Worm (Caenorhabditis elegans) whole organism, young adult: ENCODE results near the gene erh-2.

ENCODE experiments used
- D2030.7 ChIP-seq: fragments of 200-800 bp; sonication (Bioruptor generic); IDR thresholded peaks from 2 replicates; pipeline ENCODE4 v1.3.6; 2022; ENCODE audit warnings: missing genetic modification reagents, missing genetic modification characterization, missing compliant biosample characterization
- F55B11.4 ChIP-seq: sonication (generic microtip); optimal IDR thresholded peaks from 2 replicates; lab custom pipeline; 2016; ENCODE audit warnings: missing compliant biosample characterization, missing genetic modification characterization, borderline replicate concordance; ENCODE audit not compliant: insufficient read depth
- F57A8.1 ChIP-seq: fragments of 200-800 bp; sonication (Bioruptor generic); optimal IDR thresholded peaks from 2 replicates; lab custom pipeline; 2018; ENCODE audit warnings: mild to moderate bottlenecking, missing genetic modification characterization, moderate library complexity, missing compliant biosample characterization
- ZK185.1 ChIP-seq: sonication (generic microtip); optimal IDR thresholded peaks from 2 replicates; lab custom pipeline; 2016; ENCODE audit warnings: mild to moderate bottlenecking, missing genetic modification characterization, missing compliant biosample characterization; ENCODE audit not compliant: poor library complexity, severe bottlenecking
- ccch-3 ChIP-seq: fragments of 200-800 bp; sonication (Bioruptor generic); optimal IDR thresholded peaks from 2 replicates; lab custom pipeline; 2018; ENCODE audit warnings: mild to moderate bottlenecking, missing genetic modification characterization, missing compliant biosample characterization
- cebp-1 ChIP-seq, 2 experiments: fragments of 200-800 bp in 1 of 2; sonication (Bioruptor generic) in 1 of 2; sonication (generic microtip) in 1 of 2; IDR thresholded peaks in 1 of 2; optimal IDR thresholded peaks in 1 of 2; 2 replicates each; pipeline versions ENCODE4 v1.3.6 to Lab custom; 2017 to 2022; ENCODE audit warnings: missing compliant biosample characterization in 2 of 2, missing genetic modification characterization in 2 of 2, mild to moderate bottlenecking in 1 of 2, missing genetic modification reagents in 1 of 2, moderate library complexity in 1 of 2
- ceh-27 ChIP-seq: fragments of 200-800 bp; sonication (Bioruptor generic); optimal IDR thresholded peaks from 2 replicates; lab custom pipeline; 2018; ENCODE audit warnings: mild to moderate bottlenecking, missing genetic modification characterization, moderate library complexity, missing compliant biosample characterization
- ceh-40 ChIP-seq: fragments of 200-800 bp; sonication (Bioruptor generic); IDR thresholded peaks from 2 replicates; pipeline ENCODE4 v1.3.6; 2022; ENCODE audit warnings: missing genetic modification characterization, missing compliant biosample characterization
- ceh-79 ChIP-seq: sonication (generic microtip); optimal IDR thresholded peaks from 2 replicates; lab custom pipeline; 2017; ENCODE audit warnings: mild to moderate bottlenecking, missing genetic modification characterization, missing compliant biosample characterization
- ceh-91 ChIP-seq: fragments of 200-800 bp; sonication (Bioruptor generic); IDR thresholded peaks from 2 replicates; pipeline ENCODE4 v1.3.6; 2022; ENCODE audit warnings: missing genetic modification reagents, missing genetic modification characterization, missing compliant biosample characterization
- gei-17 ChIP-seq: fragments of 200-800 bp; sonication (Bioruptor generic); optimal IDR thresholded peaks from 2 replicates; lab custom pipeline; 2018; ENCODE audit warnings: mild to moderate bottlenecking, missing genetic modification characterization, missing compliant biosample characterization
- him-1 ChIP-seq: sonication (generic microtip); optimal IDR thresholded peaks from 2 replicates; lab custom pipeline; 2016; ENCODE audit warnings: missing genotype, missing genetic modification reagents, missing genetic modification characterization, missing compliant biosample characterization
- hsf-1 ChIP-seq: fragments of 200-800 bp; sonication (Bioruptor generic); IDR thresholded peaks from 2 replicates; pipeline ENCODE4 v1.3.6; 2022; ENCODE audit warnings: missing genetic modification reagents, missing genetic modification characterization, missing compliant biosample characterization
- lsy-27 ChIP-seq: sonication (generic microtip); optimal IDR thresholded peaks from 2 replicates; lab custom pipeline; 2017; ENCODE audit warnings: missing genetic modification characterization, mild to moderate bottlenecking, missing compliant biosample characterization, antibody characterized with exemption, missing genotype, borderline replicate concordance; ENCODE audit not compliant: insufficient read depth
- mxl-1 ChIP-seq: sonication (generic microtip); optimal IDR thresholded peaks from 2 replicates; lab custom pipeline; 2016; ENCODE audit warnings: missing genetic modification characterization, missing compliant biosample characterization
- nfya-1 ChIP-seq: sonication (generic microtip); optimal IDR thresholded peaks from 2 replicates; lab custom pipeline; 2017; ENCODE audit warnings: antibody characterized with exemption, missing compliant biosample characterization, missing genetic modification characterization, borderline replicate concordance; ENCODE audit not compliant: insufficient read depth
- nfya-2 ChIP-seq: fragments of 200-800 bp; sonication (Bioruptor generic); IDR thresholded peaks from 2 replicates; pipeline ENCODE4 v1.3.6; 2022; ENCODE audit warnings: missing genetic modification reagents, missing genetic modification characterization, missing compliant biosample characterization
- nhr-80 ChIP-seq: sonication (generic microtip); optimal IDR thresholded peaks from 2 replicates; lab custom pipeline; 2016; ENCODE audit warnings: missing genetic modification characterization, missing compliant biosample characterization
- pha-4 ChIP-seq: fragments of 150-350 bp; sonication (generic microtip); optimal IDR thresholded peaks from 2 replicates; lab custom pipeline; 2014; ENCODE audit warnings: missing biosample characterization, missing genetic modification reagents, missing genetic modification characterization
- rec-8 ChIP-seq, 2 experiments: sonication (generic microtip); optimal IDR thresholded peaks; 2 replicates each; lab custom pipeline; 2016; ENCODE audit warnings: mild to moderate bottlenecking in 2 of 2, missing genetic modification characterization in 2 of 2, missing genetic modification reagents in 2 of 2, missing genotype in 2 of 2, missing biosample characterization in 1 of 2, missing compliant biosample characterization in 1 of 2, moderate library complexity in 1 of 2
- repo-1 ChIP-seq: sonication (generic microtip); optimal IDR thresholded peaks from 2 replicates; lab custom pipeline; 2017; ENCODE audit warnings: mild to moderate bottlenecking, missing genetic modification characterization, missing compliant biosample characterization
- sea-2 ChIP-seq: fragments of 200-800 bp; sonication (Bioruptor generic); IDR thresholded peaks from 2 replicates; pipeline ENCODE4 v1.3.6; 2022; ENCODE audit warnings: missing genetic modification characterization, missing compliant biosample characterization
- snpc-3.4 ChIP-seq: sonication (generic microtip); optimal IDR thresholded peaks from 2 replicates; lab custom pipeline; 2017; ENCODE audit warnings: missing genetic modification characterization, mild to moderate bottlenecking, missing compliant biosample characterization, antibody characterized with exemption, moderate library complexity, missing genotype, missing genetic modification reagents
- tbp1 ChIP-seq: fragments of 200-800 bp; sonication (Bioruptor generic); optimal IDR thresholded peaks from 2 replicates; lab custom pipeline; 2018; ENCODE audit warnings: mild to moderate bottlenecking, missing genetic modification characterization, missing compliant biosample characterization
- unc-130 ChIP-seq: sonication (generic microtip); optimal IDR thresholded peaks from 2 replicates; lab custom pipeline; 2016; ENCODE audit warnings: missing genetic modification reagents, missing genetic modification characterization, missing compliant biosample characterization

Gene erh-2

ce11 chrIII:4628165-4628564 lies 35.1 kb downstream of the erh-2 start, which contains the start of gene clec-151:
TSS of gene clec-151 (plus strand) at chrIII:4628465.
- no peak for TF ChIP-seq cebp-1 (GFP tag; IDR thresholded peaks at IDR 0.05; lab: Robert Waterston, UW)
- TF ChIP-seq cebp-1 (tag; optimal IDR thresholded peaks at IDR 0.05; lab: Kevin White, UChicago), result no peak
- no peak for TF ChIP-seq ceh-91 (GFP tag; lab: Robert Waterston, UW)
- TF ChIP-seq ceh-27 (GFP tag; lab: Kevin White, UChicago), result no peak
- TF ChIP-seq ZK185.1, result no peak
- no peak for TF ChIP-seq mxl-1
- no peak for TF ChIP-seq pha-4 (tag; lab: Kevin White, UChicago)
- TF ChIP-seq F57A8.1 (GFP tag; lab: Kevin White, UChicago), result no peak
- TF ChIP-seq lsy-27 (tag; lab: Kevin White, UChicago), result no peak

ce11 chrIII:4634947-4635346 lies 41.9 kb downstream of the erh-2 start, which contains the start of gene clec-153:
TSS of gene clec-153 (plus strand) at chrIII:4635247.
- no peak for TF ChIP-seq nfya-1
- TF ChIP-seq hsf-1 (GFP tag; lab: Robert Waterston, UW), result no peak
- no peak for TF ChIP-seq him-1 (tag; lab: Kevin White, UChicago)
- TF ChIP-seq cebp-1 (GFP tag; IDR thresholded peaks at IDR 0.05; lab: Robert Waterston, UW), result no peak
- TF ChIP-seq cebp-1 (tag; optimal IDR thresholded peaks at IDR 0.05; lab: Kevin White, UChicago), result no peak
- no peak for TF ChIP-seq unc-130
- no peak for TF ChIP-seq D2030.7 (GFP tag; lab: Robert Waterston, UW)
- TF ChIP-seq nhr-80 (tag; lab: Kevin White, UChicago), result no peak
- no peak for TF ChIP-seq tbp1 (GFP tag; lab: Kevin White, UChicago)
- no peak for TF ChIP-seq rec-8 (tag; optimal IDR thresholded peaks at IDR 0.05; lab: Kevin White, UChicago)
- no peak for TF ChIP-seq repo-1
- no peak for TF ChIP-seq snpc-3.4 (tag; lab: Kevin White, UChicago)
- no peak for TF ChIP-seq ceh-40
- TF ChIP-seq sea-2 (GFP tag; lab: Robert Waterston, UW), result no peak
- no peak for TF ChIP-seq ceh-79
- TF ChIP-seq nfya-2 (GFP tag; lab: Robert Waterston, UW), result no peak
- TF ChIP-seq gei-17, result no peak
- TF ChIP-seq F55B11.4 (tag; lab: Kevin White, UChicago), result no peak

- TF ChIP-seq ccch-3 (GFP tag; lab: Kevin White, UChicago) (no peak), nhr-80 (tag; lab: Kevin White, UChicago) (peak; percentile 61)
Measured at ce11 chrIII:4643262-4643661, 50.2 kb downstream of the erh-2 start, which contains the start of gene pfas-1. TSS of gene pfas-1 (minus strand) at chrIII:4643310.
